Worm (Caenorhabditis elegans) whole organism, L1 larva: ENCODE measurements around the gene C09F12.3.

Experiments
- ceh-88 ChIP-seq: fragments of 200-800 bp; sonication (Bioruptor generic); IDR thresholded peaks from 2 replicates; pipeline ENCODE4 v1.3.6; 2022; ENCODE audit warnings: missing genetic modification characterization, missing compliant biosample characterization
- ces-1 ChIP-seq: fragments of 150-350 bp; optimal IDR thresholded peaks from 2 replicates; lab custom pipeline; 2014; ENCODE audit warnings: missing biosample characterization, missing genetic modification reagents, missing genetic modification characterization
- efl-3 ChIP-seq: fragments of 200-800 bp; sonication (Bioruptor generic); optimal IDR thresholded peaks from 2 replicates; lab custom pipeline; 2018; ENCODE audit warnings: mild to moderate bottlenecking, missing genetic modification characterization, missing compliant biosample characterization
- fkh-10 ChIP-seq: sonication (generic microtip); optimal IDR thresholded peaks from 2 replicates; lab custom pipeline; 2017; ENCODE audit warnings: missing biosample characterization, missing genetic modification reagents, missing genetic modification characterization
- grh-1 ChIP-seq: fragments of 200-800 bp; sonication (Bioruptor generic); IDR thresholded peaks from 2 replicates; pipeline ENCODE4 v1.3.6; 2022; ENCODE audit warnings: missing genetic modification reagents, missing genetic modification characterization, missing compliant biosample characterization
- irx-1 ChIP-seq: sonication (generic microtip); optimal IDR thresholded peaks from 2 replicates; lab custom pipeline; 2016; ENCODE audit warnings: missing genetic modification characterization, missing compliant biosample characterization
- lin-15B ChIP-seq: fragments of 150-350 bp; sonication (generic microtip); optimal IDR thresholded peaks from 3 replicates; lab custom pipeline; 2014; ENCODE audit warnings: missing biosample characterization, missing genetic modification characterization
- mdl-1 ChIP-seq, 2 experiments: fragments of 150-350 bp; optimal IDR thresholded peaks; 2 replicates each; lab custom pipeline; 2014 to 2017; ENCODE audit warnings: missing biosample characterization in 2 of 2, missing genetic modification characterization in 2 of 2, inconsistent platforms in 1 of 2
- mef-2 ChIP-seq: fragments of 150-350 bp; optimal IDR thresholded peaks from 2 replicates; lab custom pipeline; 2014; ENCODE audit warnings: missing biosample characterization, missing genetic modification characterization
- nhr-237 ChIP-seq: fragments of 150-350 bp; optimal IDR thresholded peaks from 2 replicates; lab custom pipeline; 2014; ENCODE audit warnings: missing biosample characterization, missing genetic modification characterization
- nhr-28 ChIP-seq: fragments of 150-350 bp; optimal IDR thresholded peaks from 2 replicates; lab custom pipeline; 2014; ENCODE audit warnings: missing biosample characterization, missing genetic modification characterization
- unc-130 ChIP-seq: fragments of 150-350 bp; optimal IDR thresholded peaks from 2 replicates; lab custom pipeline; 2017; ENCODE audit warnings: missing biosample characterization, missing genetic modification characterization, inconsistent platforms
- ztf-11 ChIP-seq, 2 experiments: sonication (generic microtip); optimal IDR thresholded peaks; 2 replicates each; lab custom pipeline; 2016 to 2017; ENCODE audit warnings: missing genetic modification characterization in 2 of 2, missing biosample characterization in 1 of 2, missing compliant biosample characterization in 1 of 2

DNA sequence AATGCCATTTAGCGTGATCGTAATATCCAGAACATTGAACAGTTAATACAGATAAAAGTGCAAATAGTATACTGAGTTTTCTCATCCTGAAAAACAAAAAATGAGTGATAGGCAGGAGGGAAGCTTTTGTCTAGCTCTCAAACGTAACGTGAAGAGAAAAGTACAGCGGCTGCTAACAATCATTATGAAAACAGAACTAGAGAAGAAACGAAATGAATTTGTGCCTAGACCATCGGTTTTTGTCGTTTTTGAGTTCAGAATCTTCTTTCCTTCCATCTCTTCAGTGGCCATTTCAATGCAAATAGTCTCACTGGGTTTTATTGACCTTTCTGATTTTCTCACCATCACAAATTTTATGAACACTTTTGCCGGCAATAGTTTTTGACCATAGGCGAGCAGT, 42.5 kb upstream of the C09F12.3 start, which contains the start of gene W04G3.7:
- no peak for TF ChIP-seq ztf-11 (tag; optimal IDR thresholded peaks at IDR 0.05; lab: Kevin White, UChicago)
- TF ChIP-seq mdl-1 (tag; optimal IDR thresholded peaks at IDR 0.05; lab: Kevin White, UChicago): no peak
- TF ChIP-seq nhr-237 (tag; lab: Kevin White, UChicago): no peak
- TF ChIP-seq ces-1 (GFP tag; lab: Kevin White, UChicago): no peak
- TF ChIP-seq irx-1 (tag; lab: Kevin White, UChicago): no peak
- TF ChIP-seq efl-3 (GFP tag; lab: Kevin White, UChicago): no peak
- TF ChIP-seq ceh-88 (GFP tag; lab: Robert Waterston, UW): no peak
- no peak for TF ChIP-seq nhr-28
- TF ChIP-seq lin-15B (tag; lab: Kevin White, UChicago): no peak
- TF ChIP-seq unc-130 (tag; lab: Kevin White, UChicago): no peak
- no peak for TF ChIP-seq grh-1 (GFP tag; lab: Robert Waterston, UW)
- no peak for TF ChIP-seq fkh-10 (GFP tag; lab: Kevin White, UChicago)
- no peak for TF ChIP-seq mef-2
